Worm (Caenorhabditis elegans) whole organism, L1 larva: ENCODE data around the gene tre-4.

ENCODE experiments used
- blmp-1 ChIP-seq: fragments of 150-350 bp; optimal IDR thresholded peaks from 2 replicates; lab custom pipeline; 2014; ENCODE audit warnings: missing biosample characterization, missing genetic modification characterization
- ces-1 ChIP-seq: fragments of 150-350 bp; optimal IDR thresholded peaks from 2 replicates; lab custom pipeline; 2014; ENCODE audit warnings: missing biosample characterization, missing genetic modification reagents, missing genetic modification characterization
- dpl-1 ChIP-seq, 3 experiments: fragments of 150-350 bp in 2 of 3; sonication (generic microtip) in 1 of 3; optimal IDR thresholded peaks; 2 replicates each; lab custom pipeline; 2014 to 2017; ENCODE audit warnings: missing biosample characterization in 3 of 3, missing genetic modification characterization in 3 of 3, missing genetic modification reagents in 3 of 3
- elt-2 ChIP-seq: sonication (generic microtip); optimal IDR thresholded peaks from 2 replicates; lab custom pipeline; 2016; ENCODE audit warnings: missing genetic modification characterization, mild to moderate bottlenecking, inconsistent platforms, missing compliant biosample characterization, missing genetic modification reagents
- fkh-10 ChIP-seq: sonication (generic microtip); optimal IDR thresholded peaks from 2 replicates; lab custom pipeline; 2017; ENCODE audit warnings: missing biosample characterization, missing genetic modification reagents, missing genetic modification characterization
- fos-1 ChIP-seq: fragments of 150-350 bp; optimal IDR thresholded peaks from 2 replicates; lab custom pipeline; 2014; ENCODE audit warnings: missing biosample characterization, missing genetic modification characterization
- irx-1 ChIP-seq: sonication (generic microtip); optimal IDR thresholded peaks from 2 replicates; lab custom pipeline; 2016; ENCODE audit warnings: missing genetic modification characterization, missing compliant biosample characterization
- lin-15B ChIP-seq: fragments of 150-350 bp; sonication (generic microtip); optimal IDR thresholded peaks from 3 replicates; lab custom pipeline; 2014; ENCODE audit warnings: missing biosample characterization, missing genetic modification characterization
- mep-1 ChIP-seq: fragments of 150-350 bp; optimal IDR thresholded peaks from 2 replicates; lab custom pipeline; 2014; ENCODE audit warnings: missing biosample characterization, missing genetic modification characterization
- nhr-47 ChIP-seq: sonication (generic microtip); optimal IDR thresholded peaks from 2 replicates; lab custom pipeline; 2016; ENCODE audit warnings: mild to moderate bottlenecking, missing genetic modification characterization, moderate library complexity, missing compliant biosample characterization
- nhr-76 ChIP-seq: sonication (generic microtip); optimal IDR thresholded peaks from 2 replicates; lab custom pipeline; 2017; ENCODE audit warnings: missing biosample characterization, missing genetic modification characterization
- pqm-1 ChIP-seq: sonication (generic microtip); optimal IDR thresholded peaks from 3 replicates; lab custom pipeline; 2017; ENCODE audit warnings: missing biosample characterization, missing genetic modification characterization
- sptf-1 ChIP-seq: fragments of 150-350 bp; optimal IDR thresholded peaks from 2 replicates; lab custom pipeline; 2014; ENCODE audit warnings: missing biosample characterization, missing genetic modification characterization

- no peak for TF ChIP-seq fos-1 (tag; lab: Kevin White, UChicago)
- no peak for TF ChIP-seq pqm-1 (tag; lab: Kevin White, UChicago)
- TF ChIP-seq fkh-10 (GFP tag; lab: Kevin White, UChicago): no peak
- no peak for TF ChIP-seq nhr-76
- peak; percentile 30 for TF ChIP-seq nhr-47
- peak in 1 of 3 experiments; percentile 9 for TF ChIP-seq dpl-1 (GFP tag; optimal IDR thresholded peaks at IDR 0.05; lab: Kevin White, UChicago)
- no peak for TF ChIP-seq ces-1 (GFP tag; lab: Kevin White, UChicago)
- TF ChIP-seq irx-1 (tag; lab: Kevin White, UChicago): no peak
- TF ChIP-seq blmp-1: peak; percentile 10
- no peak for TF ChIP-seq sptf-1
- peak; percentile 5 for TF ChIP-seq elt-2 (tag; lab: Kevin White, UChicago)
- peak; percentile 14 for TF ChIP-seq lin-15B (tag; lab: Kevin White, UChicago)
- peak; percentile 34 for TF ChIP-seq mep-1 (tag; lab: Kevin White, UChicago)
These were observed 47.1 kb downstream of the tre-4 start, which contains the start of the genes cdk-4 and F18H3.1 for ce11 chrX:13518861-13519713.
